Worm (Caenorhabditis elegans): ENCODE results near the gene F13A2.2.

ce11 chrV:4339479-4339878 is 44.9 kb downstream of the F13A2.2 start:
- TF ChIP-seq fos-1 (tag; optimal IDR thresholded peaks at IDR 0.05) (no peak), mef-2 (tag; optimal IDR thresholded peaks at IDR 0.05) (no peak), snu-23 (GFP tag; optimal IDR thresholded peaks at IDR 0.05) (no peak), lin-15B (tag; optimal IDR thresholded peaks at IDR 0.05) (no peak), elt-3 (tag; optimal IDR thresholded peaks at IDR 0.05) (no peak), nhr-20 (tag; optimal IDR thresholded peaks at IDR 0.05) (no peak), vab-15 (tag; optimal IDR thresholded peaks at IDR 0.05) (no peak), sox-4 (tag; optimal IDR thresholded peaks at IDR 0.05) (no peak), nhr-77 (tag; optimal IDR thresholded peaks at IDR 0.05) (no peak), snpc-4 (tag; optimal IDR thresholded peaks at IDR 0.05) (no peak)
